Worm (Caenorhabditis elegans) whole organism, late embryonic: ENCODE data around the gene cest-2.2.

ENCODE experiments used
- ceh-9 ChIP-seq: sonication (generic microtip); optimal IDR thresholded peaks from 2 replicates; lab custom pipeline; 2016; ENCODE audit warnings: mild to moderate bottlenecking, missing genetic modification characterization, inconsistent platforms, missing compliant biosample characterization
- dmd-4 ChIP-seq: sonication (generic microtip); optimal IDR thresholded peaks from 2 replicates; lab custom pipeline; 2016; ENCODE audit warnings: borderline replicate concordance, missing genetic modification characterization, missing compliant biosample characterization
- lin-11 ChIP-seq: fragments of 200-800 bp; sonication (Bioruptor generic); optimal IDR thresholded peaks from 2 replicates; lab custom pipeline; 2018; ENCODE audit warnings: mild to moderate bottlenecking, missing genetic modification characterization, missing compliant biosample characterization
- odd-2 ChIP-seq: sonication (generic microtip); optimal IDR thresholded peaks from 2 replicates; lab custom pipeline; 2017; ENCODE audit warnings: antibody characterized with exemption, mild to moderate bottlenecking, missing genetic modification characterization, missing compliant biosample characterization
- unc-55 ChIP-seq: sonication (generic microtip); optimal IDR thresholded peaks from 2 replicates; lab custom pipeline; 2017; ENCODE audit warnings: missing biosample characterization, missing genetic modification reagents, missing genetic modification characterization

ce11 chrV:14182860-14183259 lies 7.7 kb upstream of the cest-2.2 start, which contains the start of gene cest-2.3:
- TF ChIP-seq dmd-4 (tag; lab: Kevin White, UChicago), result no peak
- no peak for TF ChIP-seq unc-55 (GFP tag; lab: Kevin White, UChicago)
- no peak for TF ChIP-seq ceh-9
- no peak for TF ChIP-seq odd-2 (tag; lab: Kevin White, UChicago)
- TF ChIP-seq lin-11 (tag; lab: Kevin White, UChicago), result no peak
